Fruit fly (Drosophila melanogaster) whole organism, embryonic: ENCODE measurements around the gene Sr-CIII.

Experiments
- Atf-2 ChIP-seq: fragments of 200-800 bp; sonication (Bioruptor generic); optimal IDR thresholded peaks from 2 replicates; lab custom pipeline; 2016; ENCODE audit warnings: missing biosample characterization, missing genetic modification characterization
- CG10209 ChIP-seq: fragments of 200-800 bp; sonication (Bioruptor generic); optimal IDR thresholded peaks from 3 replicates; lab custom pipeline; 2017; ENCODE audit warnings: missing biosample characterization, mild to moderate bottlenecking, missing genetic modification characterization, missing genetic modification reagents
- CG10979 ChIP-seq: fragments of 200-800 bp; sonication (Bioruptor generic); optimal IDR thresholded peaks from 2 replicates; lab custom pipeline; 2018; ENCODE audit warnings: missing biosample characterization, mild to moderate bottlenecking, missing genetic modification characterization, moderate library complexity
- CG11085 ChIP-seq: fragments of 200-800 bp; sonication (Bioruptor generic); IDR thresholded peaks from 2 replicates; pipeline ENCODE4 v1.3.6; 2022; ENCODE audit warnings: missing biosample characterization, missing genetic modification characterization
- CG11695 ChIP-seq: fragments of 200-800 bp; sonication (Bioruptor generic); IDR thresholded peaks from 3 replicates; pipeline ENCODE4 v1.3.6; 2022; ENCODE audit warnings: missing biosample characterization, missing genetic modification characterization
- CG15073 ChIP-seq: fragments of 200-800 bp; sonication (Bioruptor generic); optimal IDR thresholded peaks from 2 replicates; lab custom pipeline; 2016; ENCODE audit warnings: missing biosample characterization, missing genetic modification characterization
- CG15514 ChIP-seq: fragments of 200-800 bp; sonication (Bioruptor generic); optimal IDR thresholded peaks from 3 replicates; lab custom pipeline; 2017; ENCODE audit warnings: missing biosample characterization, missing genetic modification characterization, mild to moderate bottlenecking, moderate library complexity, missing genetic modification reagents
- CG17361 ChIP-seq: fragments of 200-800 bp; sonication (Bioruptor generic); IDR thresholded peaks from 3 replicates; pipeline ENCODE4 v1.3.6; 2022; ENCODE audit warnings: missing biosample characterization, missing genetic modification characterization
- CG17802 ChIP-seq: fragments of 200-800 bp; sonication (Bioruptor generic); optimal IDR thresholded peaks from 2 replicates; lab custom pipeline; 2018; ENCODE audit warnings: missing biosample characterization, mild to moderate bottlenecking, missing genetic modification characterization, moderate library complexity
- CG18599 ChIP-seq: fragments of 200-800 bp; sonication (Bioruptor generic); optimal IDR thresholded peaks from 3 replicates; lab custom pipeline; 2017; ENCODE audit warnings: missing biosample characterization, missing genetic modification characterization, mild to moderate bottlenecking, moderate library complexity, missing genetic modification reagents
- CG2199 ChIP-seq: fragments of 200-800 bp; sonication (Bioruptor generic); IDR thresholded peaks from 3 replicates; pipeline ENCODE4 v1.3.6; 2022; ENCODE audit warnings: missing biosample characterization, missing genetic modification characterization
- CG2678 ChIP-seq: fragments of 200-800 bp; sonication (Bioruptor generic); optimal IDR thresholded peaks from 3 replicates; lab custom pipeline; 2019; ENCODE audit warnings: missing biosample characterization, mild to moderate bottlenecking, missing genetic modification characterization, moderate library complexity
- CG2875 ChIP-seq: fragments of 200-800 bp; sonication (Bioruptor generic); optimal IDR thresholded peaks from 2 replicates; lab custom pipeline; 2017; ENCODE audit warnings: missing biosample characterization, mild to moderate bottlenecking, missing genetic modification characterization, missing genetic modification reagents
- CG32532 ChIP-seq: fragments of 200-800 bp; sonication (Bioruptor generic); IDR thresholded peaks from 2 replicates; pipeline ENCODE4 v1.3.6; 2022; ENCODE audit warnings: missing biosample characterization, missing genetic modification characterization
- CG3281 ChIP-seq: fragments of 200-800 bp; sonication (Bioruptor generic); optimal IDR thresholded peaks from 3 replicates; lab custom pipeline; 2017; ENCODE audit warnings: missing biosample characterization, mild to moderate bottlenecking, missing genetic modification characterization
- CG3726 ChIP-seq: fragments of 200-800 bp; sonication (Bioruptor generic); IDR thresholded peaks from 3 replicates; pipeline ENCODE4, ENCODE4 v1.3.6; 2022; ENCODE audit warnings: missing biosample characterization, missing genetic modification characterization
- CG4707 ChIP-seq: fragments of 200-800 bp; sonication (Bioruptor generic); optimal IDR thresholded peaks from 2 replicates; lab custom pipeline; 2018; ENCODE audit warnings: missing biosample characterization, mild to moderate bottlenecking, missing genetic modification characterization, moderate library complexity
- CG5180 ChIP-seq: fragments of 200-800 bp; sonication (Bioruptor generic); optimal IDR thresholded peaks from 3 replicates; lab custom pipeline; 2017; ENCODE audit warnings: missing biosample characterization, missing genetic modification characterization, mild to moderate bottlenecking, moderate library complexity, missing genetic modification reagents
- CG6683 ChIP-seq: fragments of 200-800 bp; sonication (Bioruptor generic); optimal IDR thresholded peaks from 2 replicates; lab custom pipeline; 2017; ENCODE audit warnings: missing biosample characterization, mild to moderate bottlenecking, missing genetic modification characterization, missing genetic modification reagents
- CG7839 ChIP-seq: fragments of 200-800 bp; sonication (Bioruptor generic); optimal IDR thresholded peaks from 3 replicates; lab custom pipeline; 2018; ENCODE audit warnings: missing biosample characterization, mild to moderate bottlenecking, missing genetic modification characterization, moderate library complexity
- CG9437 ChIP-seq: fragments of 200-800 bp; sonication (Bioruptor generic); optimal IDR thresholded peaks from 2 replicates; lab custom pipeline; 2018; ENCODE audit warnings: missing biosample characterization, mild to moderate bottlenecking, missing genetic modification characterization
- CG9609 ChIP-seq: fragments of 200-800 bp; sonication (Bioruptor generic); optimal IDR thresholded peaks from 3 replicates; lab custom pipeline; 2016; ENCODE audit warnings: missing biosample characterization, missing genetic modification characterization
- Chrac-16 ChIP-seq: fragments of 200-800 bp; sonication (Bioruptor generic); optimal IDR thresholded peaks from 3 replicates; lab custom pipeline; 2016; ENCODE audit warnings: missing biosample characterization, missing genetic modification characterization
- Dip2 ChIP-seq: fragments of 200-800 bp; sonication (Bioruptor generic); IDR thresholded peaks from 2 replicates; pipeline ENCODE4 v1.3.6; 2022; ENCODE audit warnings: missing biosample characterization, missing genetic modification characterization
- Dref ChIP-seq: fragments of 200-800 bp; sonication (Bioruptor generic); IDR thresholded peaks from 2 replicates; pipeline ENCODE4 v1.3.6; 2022; ENCODE audit warnings: missing biosample characterization, missing genetic modification characterization
- Mad ChIP-seq: fragments of 200-800 bp; sonication (Bioruptor generic); optimal IDR thresholded peaks from 2 replicates; lab custom pipeline; 2016; ENCODE audit warnings: missing biosample characterization, missing genetic modification characterization
- Nf-YA ChIP-seq: fragments of 200-800 bp; sonication (Bioruptor generic); IDR thresholded peaks from 2 replicates; pipeline ENCODE4 v1.3.6; 2022; ENCODE audit warnings: missing biosample characterization, missing genetic modification characterization
- Ravus ChIP-seq: fragments of 200-800 bp; sonication (Bioruptor generic); IDR thresholded peaks from 2 replicates; pipeline ENCODE4 v1.3.6; 2022; ENCODE audit warnings: missing biosample characterization, missing genetic modification characterization
- Sin3A ChIP-seq: fragments of >200 bp; optimal IDR thresholded peaks from 2 replicates; lab custom pipeline; 2018
- abd-A ChIP-seq: fragments of 200-800 bp; sonication (Bioruptor generic); optimal IDR thresholded peaks from 3 replicates; lab custom pipeline; 2019; ENCODE audit warnings: missing biosample characterization, mild to moderate bottlenecking, missing genetic modification characterization, moderate library complexity
- ac ChIP-seq: fragments of 200-800 bp; sonication (Bioruptor generic); optimal IDR thresholded peaks from 3 replicates; lab custom pipeline; 2017; ENCODE audit warnings: missing biosample characterization, mild to moderate bottlenecking, missing genetic modification characterization
- aop ChIP-seq: fragments of 200-800 bp; sonication (Bioruptor generic); IDR thresholded peaks from 2 replicates; pipeline ENCODE4 v1.3.6; 2022; ENCODE audit warnings: missing biosample characterization, missing genetic modification characterization
- ara ChIP-seq: fragments of 200-800 bp; sonication (Bioruptor generic); IDR thresholded peaks from 2 replicates; pipeline ENCODE4 v1.3.6; 2022; ENCODE audit warnings: missing biosample characterization, missing genetic modification characterization
- bab2 ChIP-seq: fragments of 200-800 bp; sonication (Bioruptor generic); optimal IDR thresholded peaks from 2 replicates; lab custom pipeline; 2016; ENCODE audit warnings: missing biosample characterization, missing genetic modification characterization
- cg ChIP-seq: fragments of 200-800 bp; sonication (Bioruptor generic); optimal IDR thresholded peaks from 3 replicates; lab custom pipeline; 2019; ENCODE audit warnings: missing biosample characterization, mild to moderate bottlenecking, missing genetic modification characterization, moderate library complexity
- chn ChIP-seq: fragments of 200-800 bp; sonication (Bioruptor generic); optimal IDR thresholded peaks from 2 replicates; lab custom pipeline; 2016; ENCODE audit warnings: missing biosample characterization, missing genetic modification characterization
- corto ChIP-seq: fragments of 200-800 bp; sonication (Bioruptor generic); optimal IDR thresholded peaks from 2 replicates; lab custom pipeline; 2016; ENCODE audit warnings: missing biosample characterization, mild to moderate bottlenecking, missing genetic modification characterization, moderate library complexity
- danr ChIP-seq: fragments of 200-800 bp; sonication (Bioruptor generic); IDR thresholded peaks from 2 replicates; pipeline ENCODE4 v1.3.6; 2022; ENCODE audit warnings: missing biosample characterization, missing genetic modification characterization
- dati ChIP-seq: fragments of 200-800 bp; sonication (Bioruptor generic); IDR thresholded peaks from 2 replicates; pipeline ENCODE4 v1.3.6; 2022; ENCODE audit warnings: missing biosample characterization, missing genetic modification characterization
- dmrt99B ChIP-seq: fragments of 200-800 bp; sonication (Bioruptor generic); optimal IDR thresholded peaks from 2 replicates; lab custom pipeline; 2018; ENCODE audit warnings: missing biosample characterization, mild to moderate bottlenecking, missing genetic modification characterization, moderate library complexity
- exex ChIP-seq: fragments of 200-800 bp; sonication (Bioruptor generic); optimal IDR thresholded peaks from 4 replicates; lab custom pipeline; 2018; ENCODE audit warnings: missing biosample characterization, mild to moderate bottlenecking, missing genetic modification characterization, moderate library complexity
- insv ChIP-seq, 2 experiments: fragments of 200-800 bp; sonication (Bioruptor generic); optimal IDR thresholded peaks; 3 replicates each; lab custom pipeline; 2016 to 2018; ENCODE audit warnings: missing biosample characterization in 2 of 2, missing genetic modification characterization in 2 of 2
- oc ChIP-seq: fragments of 200-800 bp; sonication (Bioruptor generic); optimal IDR thresholded peaks from 2 replicates; lab custom pipeline; 2018; ENCODE audit warnings: missing biosample characterization, mild to moderate bottlenecking, missing genetic modification characterization, moderate library complexity
- pan ChIP-seq, 4 experiments: fragments of >200 bp in 3 of 4; fragments of 200-800 bp in 1 of 4; sonication (Bioruptor generic) in 1 of 4; optimal IDR thresholded peaks in 3 of 4; IDR thresholded peaks in 1 of 4; 2 replicates each; pipeline versions ENCODE4 v1.3.6 to Lab custom; 2017 to 2022; ENCODE audit warnings: missing biosample characterization in 2 of 4, missing genetic modification characterization in 2 of 4, mixed read lengths in 1 of 4
- sc ChIP-seq, 3 experiments: fragments of >200 bp in 2 of 3; fragments of 200-800 bp in 1 of 3; sonication (Bioruptor generic) in 1 of 3; optimal IDR thresholded peaks; 2 replicates in 2 of 3; 3 replicates in 1 of 3; lab custom pipeline; 2017; ENCODE audit warnings: mild to moderate bottlenecking in 1 of 3, missing biosample characterization in 1 of 3, missing genetic modification characterization in 1 of 3, missing genetic modification reagents in 1 of 3
- sd ChIP-seq: fragments of 200-800 bp; sonication (Bioruptor generic); optimal IDR thresholded peaks from 3 replicates; lab custom pipeline; 2018; ENCODE audit warnings: missing biosample characterization, mild to moderate bottlenecking, missing genetic modification characterization, moderate library complexity
- slbo ChIP-seq: fragments of 200-800 bp; sonication (Bioruptor generic); IDR thresholded peaks from 2 replicates; pipeline ENCODE4 v1.3.6; 2022; ENCODE audit warnings: missing biosample characterization, missing genetic modification characterization
- sna ChIP-seq: fragments of 200-800 bp; sonication (Bioruptor generic); IDR thresholded peaks from 2 replicates; pipeline ENCODE4 v1.3.6; 2022; ENCODE audit warnings: missing biosample characterization, missing genetic modification characterization; ENCODE audit not compliant: partially characterized antibody
- vfl ChIP-seq: fragments of 200-800 bp; sonication (Bioruptor generic); optimal IDR thresholded peaks from 2 replicates; lab custom pipeline; 2016; ENCODE audit warnings: missing biosample characterization, missing genetic modification characterization
- zfh1 ChIP-seq: fragments of 200-800 bp; sonication (Bioruptor generic); IDR thresholded peaks from 3 replicates; pipeline ENCODE4 v1.3.6; 2022; ENCODE audit warnings: missing biosample characterization, missing genetic modification characterization

Gene Sr-CIII

DNA sequence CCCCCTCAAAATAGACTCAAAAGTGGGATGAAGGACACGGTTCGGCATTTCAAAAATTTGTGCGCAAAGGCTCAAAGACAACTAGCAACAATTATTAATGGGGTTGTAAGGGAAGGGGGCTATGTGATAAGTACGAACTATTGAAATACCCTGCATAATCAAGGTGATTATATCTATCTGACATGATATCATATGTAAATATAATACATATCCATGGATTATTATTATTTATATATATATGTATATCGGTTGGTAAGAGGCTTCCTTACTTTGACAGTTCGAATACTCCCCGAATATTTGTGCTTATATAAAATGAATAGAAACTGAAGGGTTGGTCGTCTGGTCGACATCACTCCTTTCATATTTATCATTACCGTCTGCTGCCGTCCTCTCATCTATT, 13.8 kb downstream of the Sr-CIII start (continued):
- TF ChIP-seq CG2875 (no peak), oc (tag; lab: Kevin White, UChicago) (no peak), ara (GFP tag; lab: Robert Waterston, UW) (no peak), Dref (GFP tag; lab: Robert Waterston, UW) (no peak), bab2 (no peak), Nf-YA (GFP tag; lab: Robert Waterston, UW) (no peak), CG15514 (GFP tag; lab: Kevin White, UChicago) (peak; percentile 1), chn (no peak), abd-A (no peak), CG2678 (tag; lab: Kevin White, UChicago) (peak; percentile 44), CG17802 (tag; lab: Kevin White, UChicago) (no peak), slbo (no peak), dati (no peak), CG4707 (GFP tag; lab: Kevin White, UChicago) (no peak), sc (optimal IDR thresholded peaks at IDR 0.05; lab: Kevin White, UChicago) (no peak), sc (GFP tag; optimal IDR thresholded peaks at IDR 0.05; lab: Kevin White, UChicago) (no peak), Chrac-16 (no peak), CG10209 (GFP tag; lab: Kevin White, UChicago) (no peak), CG6683 (no peak), insv (GFP tag; optimal IDR thresholded peaks at IDR 0.05; lab: Kevin White, UChicago) (no peak), CG10979 (tag; lab: Kevin White, UChicago) (peak; percentile 11), CG11695 (GFP tag; lab: Robert Waterston, UW) (0 out of 3 replicates have a peak, but pooled peaks have one; percentile 14), dmrt99B (tag; lab: Kevin White, UChicago) (peak; percentile 43), ac (GFP tag; lab: Kevin White, UChicago) (no peak), corto (GFP tag; lab: Kevin White, UChicago) (no peak), CG32532 (GFP tag; lab: Robert Waterston, UW) (0 out of 2 replicates have a peak, but pooled peaks have one; percentile 10), Ravus (GFP tag; lab: Robert Waterston, UW) (no peak), CG7839 (peak; percentile 17), sna (GFP tag; lab: Robert Waterston, UW) (no peak), CG3281 (no peak), exex (tag; lab: Kevin White, UChicago) (no peak), vfl (GFP tag; lab: Kevin White, UChicago) (no peak), CG9609 (GFP tag; lab: Kevin White, UChicago) (no peak), Dip2 (GFP tag; lab: Robert Waterston, UW) (no peak), CG15073 (GFP tag; lab: Kevin White, UChicago) (no peak), CG5180 (GFP tag; lab: Kevin White, UChicago) (no peak), pan (optimal IDR thresholded peaks at IDR 0.05; lab: Kevin White, UChicago) (no peak), pan (GFP tag; optimal IDR thresholded peaks at IDR 0.05 in 1 of 2, IDR thresholded peaks at IDR 0.05 in 1 of 2) (peak in 1 of 2 experiments; percentile 45), CG17361 (GFP tag; lab: Robert Waterston, UW) (peak; percentile 48; the same call in 2 of the 3 replicates), CG18599 (GFP tag; lab: Kevin White, UChicago) (peak; percentile 47), zfh1 (GFP tag; lab: Robert Waterston, UW) (no peak), danr (GFP tag; lab: Robert Waterston, UW) (no peak), CG2199 (GFP tag; lab: Robert Waterston, UW) (no peak), sd (tag; lab: Kevin White, UChicago) (no peak), CG3726 (no peak), CG11085 (GFP tag; lab: Robert Waterston, UW) (no peak), Sin3A (lab: Kevin White, UChicago) (no peak), aop (GFP tag; lab: Robert Waterston, UW) (no peak), cg (GFP tag; lab: Kevin White, UChicago) (no peak), Mad (GFP tag; lab: Kevin White, UChicago) (no peak), CG9437 (GFP tag; lab: Kevin White, UChicago) (no peak), Atf-2 (no peak)
